Worm (Caenorhabditis elegans): ENCODE results near the gene ugt-8.

- TF ChIP-seq unc-62 (GFP tag; optimal IDR thresholded peaks at IDR 0.05), result no peak
- no peak for TF ChIP-seq jun-1 (tag; optimal IDR thresholded peaks at IDR 0.05)
- no peak for TF ChIP-seq sea-2 (GFP tag; optimal IDR thresholded peaks at IDR 0.05)
- no peak for TF ChIP-seq nhr-11 (tag; optimal IDR thresholded peaks at IDR 0.05)
- no peak for TF ChIP-seq nhr-28 (tag; optimal IDR thresholded peaks at IDR 0.05)
- no peak for TF ChIP-seq elt-3 (tag; optimal IDR thresholded peaks at IDR 0.05)
- TF ChIP-seq nhr-77 (tag; optimal IDR thresholded peaks at IDR 0.05), result no peak
Observed at ce11 chrV:4881377-4881776, 22.4 kb upstream of the ugt-8 start, which contains the start of gene str-32.
